Worm (Caenorhabditis elegans): ENCODE results near the gene sre-31.

ce11 chrII:12432356-12432755, 23.7 kb upstream of the sre-31 start, which contains the start of gene dct-12:
- TF ChIP-seq ceh-90 (tag; optimal IDR thresholded peaks at IDR 0.05) (no peak), egl-27 (tag; optimal IDR thresholded peaks at IDR 0.05) (no peak), mdl-1 (tag; optimal IDR thresholded peaks at IDR 0.05) (no peak), nhr-85 (tag) (no peak), nhr-90 (tag; optimal IDR thresholded peaks at IDR 0.05; ENCODE audit: poor library complexity) (no peak)
